Worm (Caenorhabditis elegans) whole organism, L3 larva: ENCODE results near the gene cld-9.

Experiments used
- ZK546.5 ChIP-seq: sonication (generic microtip); optimal IDR thresholded peaks from 2 replicates; lab custom pipeline; 2017; ENCODE audit warnings: missing biosample characterization, missing genetic modification characterization
- aly-2 ChIP-seq: fragments of 150-350 bp; optimal IDR thresholded peaks from 2 replicates; lab custom pipeline; 2014; ENCODE audit warnings: missing biosample characterization, missing genetic modification characterization
- ama-1 ChIP-seq: fragments of 150-350 bp; optimal IDR thresholded peaks from 2 replicates; lab custom pipeline; 2018
- ceh-16 ChIP-seq: sonication (generic microtip); optimal IDR thresholded peaks from 2 replicates; lab custom pipeline; 2017; ENCODE audit warnings: missing biosample characterization, missing genetic modification characterization
- ceh-28 ChIP-seq: fragments of 150-350 bp; optimal IDR thresholded peaks from 2 replicates; lab custom pipeline; 2014; ENCODE audit warnings: missing biosample characterization, missing genetic modification reagents, missing genetic modification characterization
- daf-12 ChIP-seq: fragments of 150-350 bp; optimal IDR thresholded peaks from 2 replicates; lab custom pipeline; 2014; ENCODE audit warnings: missing biosample characterization, missing genetic modification reagents, missing genetic modification characterization
- egl-27 ChIP-seq: sonication (generic microtip); optimal IDR thresholded peaks from 4 replicates; lab custom pipeline; 2017; ENCODE audit warnings: missing biosample characterization, missing genetic modification reagents, missing genetic modification characterization
- egl-5 ChIP-seq: fragments of 150-350 bp; optimal IDR thresholded peaks from 2 replicates; lab custom pipeline; 2017; ENCODE audit warnings: missing biosample characterization, missing genetic modification reagents, missing genetic modification characterization, inconsistent platforms
- elt-2 ChIP-seq: sonication (generic microtip); optimal IDR thresholded peaks from 2 replicates; lab custom pipeline; 2016; ENCODE audit warnings: missing genetic modification reagents, mild to moderate bottlenecking, missing genetic modification characterization, missing compliant biosample characterization
- elt-3 ChIP-seq, 3 experiments: fragments of 150-350 bp in 1 of 3; sonication (generic microtip) in 2 of 3; optimal IDR thresholded peaks; 2 replicates in 2 of 3; 4 replicates in 1 of 3; lab custom pipeline; 2014 to 2017; ENCODE audit warnings: missing biosample characterization in 3 of 3, missing genetic modification characterization in 3 of 3
- eor-1 ChIP-seq, 2 experiments: fragments of 150-350 bp; optimal IDR thresholded peaks; 2 replicates each; lab custom pipeline; 2014 to 2018; ENCODE audit warnings: missing biosample characterization in 2 of 2, missing genetic modification characterization in 2 of 2
- fkh-10 ChIP-seq: sonication (generic microtip); optimal IDR thresholded peaks from 2 replicates; lab custom pipeline; 2017; ENCODE audit warnings: missing biosample characterization, missing genetic modification reagents, missing genetic modification characterization
- fkh-2 ChIP-seq: fragments of 150-350 bp; optimal IDR thresholded peaks from 2 replicates; lab custom pipeline; 2014; ENCODE audit warnings: missing biosample characterization, missing genetic modification reagents, missing genetic modification characterization
- hmg-11 ChIP-seq: sonication (generic microtip); optimal IDR thresholded peaks from 2 replicates; lab custom pipeline; 2016; ENCODE audit warnings: missing genetic modification characterization, missing compliant biosample characterization
- jun-1 ChIP-seq: fragments of 150-350 bp; optimal IDR thresholded peaks from 2 replicates; lab custom pipeline; 2014; ENCODE audit warnings: missing biosample characterization, missing genetic modification reagents, missing genetic modification characterization
- lin-15B ChIP-seq: fragments of 150-350 bp; optimal IDR thresholded peaks from 2 replicates; lab custom pipeline; 2014; ENCODE audit warnings: missing biosample characterization, missing genetic modification characterization
- lin-39 ChIP-seq: fragments of 150-350 bp; optimal IDR thresholded peaks from 2 replicates; lab custom pipeline; 2018; ENCODE audit warnings: missing biosample characterization, missing genetic modification reagents, missing genetic modification characterization
- lsy-12 ChIP-seq: sonication (generic microtip); optimal IDR thresholded peaks from 2 replicates; lab custom pipeline; 2016; ENCODE audit warnings: mild to moderate bottlenecking, missing genetic modification characterization, missing compliant biosample characterization
- mdl-1 ChIP-seq: fragments of 150-350 bp; optimal IDR thresholded peaks from 2 replicates; lab custom pipeline; 2014; ENCODE audit warnings: missing biosample characterization, missing genetic modification characterization
- mml-1 ChIP-seq: fragments of 150-350 bp; sonication (generic microtip); optimal IDR thresholded peaks from 3 replicates; lab custom pipeline; 2014; ENCODE audit warnings: missing biosample characterization, missing genetic modification characterization
- nfya-1 ChIP-seq: sonication (generic microtip); optimal IDR thresholded peaks from 2 replicates; lab custom pipeline; 2017; ENCODE audit warnings: missing genetic modification characterization, mild to moderate bottlenecking, missing compliant biosample characterization, antibody characterized with exemption, moderate library complexity; ENCODE audit not compliant: insufficient read depth
- nhr-11 ChIP-seq: fragments of 150-350 bp; optimal IDR thresholded peaks from 2 replicates; lab custom pipeline; 2014; ENCODE audit warnings: missing biosample characterization, missing genetic modification characterization
- nhr-23 ChIP-seq: fragments of 150-350 bp; optimal IDR thresholded peaks from 2 replicates; lab custom pipeline; 2014; ENCODE audit warnings: missing biosample characterization, missing genetic modification reagents, missing genetic modification characterization
- nhr-237 ChIP-seq: fragments of 150-350 bp; optimal IDR thresholded peaks from 2 replicates; lab custom pipeline; 2014; ENCODE audit warnings: missing biosample characterization, missing genetic modification characterization
- nhr-25 ChIP-seq: sonication (generic microtip); optimal IDR thresholded peaks from 2 replicates; lab custom pipeline; 2017; ENCODE audit warnings: missing biosample characterization, missing genetic modification characterization
- nhr-28 ChIP-seq: fragments of 150-350 bp; optimal IDR thresholded peaks from 2 replicates; lab custom pipeline; 2014; ENCODE audit warnings: missing biosample characterization, missing genetic modification characterization
- nhr-43 ChIP-seq: sonication (generic microtip); optimal IDR thresholded peaks from 2 replicates; lab custom pipeline; 2016; ENCODE audit warnings: mild to moderate bottlenecking, missing genetic modification characterization, missing compliant biosample characterization; ENCODE audit not compliant: poor library complexity, severe bottlenecking
- nhr-76 ChIP-seq: fragments of 150-350 bp; sonication (generic microtip); optimal IDR thresholded peaks from 5 replicates; lab custom pipeline; 2014; ENCODE audit warnings: missing biosample characterization, missing genetic modification characterization
- nhr-77 ChIP-seq: fragments of 150-350 bp; optimal IDR thresholded peaks from 2 replicates; lab custom pipeline; 2014; ENCODE audit warnings: missing biosample characterization, missing genetic modification characterization
- pha-4 ChIP-seq: fragments of 150-350 bp; optimal IDR thresholded peaks from 2 replicates; lab custom pipeline; 2014; ENCODE audit warnings: missing biosample characterization, missing genetic modification reagents, missing genetic modification characterization
- pqm-1 ChIP-seq: fragments of 150-350 bp; optimal IDR thresholded peaks from 2 replicates; lab custom pipeline; 2017; ENCODE audit warnings: missing biosample characterization, missing genetic modification characterization, inconsistent platforms
- sea-2 ChIP-seq: fragments of 150-350 bp; sonication (generic microtip); optimal IDR thresholded peaks from 4 replicates; lab custom pipeline; 2014; ENCODE audit warnings: missing biosample characterization, missing genetic modification reagents, missing genetic modification characterization
- skn-1 ChIP-seq: fragments of 150-350 bp; optimal IDR thresholded peaks from 2 replicates; lab custom pipeline; 2014; ENCODE audit warnings: missing biosample characterization, missing genetic modification characterization
- snpc-4 ChIP-seq: fragments of 150-350 bp; optimal IDR thresholded peaks from 2 replicates; lab custom pipeline; 2014; ENCODE audit warnings: missing biosample characterization, missing genetic modification characterization
- tbx-2 ChIP-seq: sonication (generic microtip); optimal IDR thresholded peaks from 2 replicates; lab custom pipeline; 2016; ENCODE audit warnings: mild to moderate bottlenecking, missing genetic modification characterization, missing compliant biosample characterization
- unc-62 ChIP-seq: fragments of 150-350 bp; sonication (generic microtip); optimal IDR thresholded peaks from 4 replicates; lab custom pipeline; 2014; ENCODE audit warnings: missing biosample characterization, missing genetic modification reagents, missing genetic modification characterization
- ztf-11 ChIP-seq: fragments of 150-350 bp; optimal IDR thresholded peaks from 2 replicates; lab custom pipeline; 2014; ENCODE audit warnings: missing biosample characterization, missing genetic modification characterization

Gene cld-9

ce11 chrV:13789362-13789761 is 37.7 kb upstream of the cld-9 start (continued):
- TF ChIP-seq ZK546.5 (tag; lab: Kevin White, UChicago) = no peak
- TF ChIP-seq sea-2 = no peak
- TF ChIP-seq fkh-2 (tag; lab: Kevin White, UChicago) = peak; percentile 1
- TF ChIP-seq nhr-76 (tag; lab: Kevin White, UChicago) = no peak
- no peak for TF ChIP-seq ztf-11 (tag; lab: Kevin White, UChicago)
- no peak for TF ChIP-seq mml-1 (tag; lab: Kevin White, UChicago)
- TF ChIP-seq tbx-2 (tag; lab: Kevin White, UChicago) = peak; percentile 6
- TF ChIP-seq lsy-12 (tag; lab: Kevin White, UChicago) = peak; percentile 81
- peak; percentile 80 for TF ChIP-seq egl-5 (tag; lab: Kevin White, UChicago)
- TF ChIP-seq ama-1 (lab: Kevin White, UChicago) = peak; percentile 76
- peak; percentile 87 for TF ChIP-seq elt-2
- TF ChIP-seq jun-1 (tag; lab: Kevin White, UChicago) = peak; percentile 90
- TF ChIP-seq fkh-10 (GFP tag; lab: Kevin White, UChicago) = peak; percentile 25
- TF ChIP-seq unc-62 = peak; percentile 60
- TF ChIP-seq mdl-1 (tag; lab: Kevin White, UChicago) = peak; percentile 44
- peak; percentile 95 for TF ChIP-seq nfya-1 (tag; lab: Kevin White, UChicago)
- peak; percentile 91 for TF ChIP-seq nhr-11 (tag; lab: Kevin White, UChicago)
- peak; percentile 29 for TF ChIP-seq skn-1 (tag; lab: Kevin White, UChicago)
- peak; percentile 99 for TF ChIP-seq pha-4 (tag; lab: Kevin White, UChicago)
- TF ChIP-seq, all 47 proteins: peak for 26

ce11 chrV:13787948-13788681 is 36.4 kb upstream of the cld-9 start:
- TF ChIP-seq elt-3 (tag; optimal IDR thresholded peaks at IDR 0.05; lab: Kevin White, UChicago) = no peak
- TF ChIP-seq aly-2 (tag; lab: Kevin White, UChicago) = no peak
- TF ChIP-seq nhr-28 (tag; lab: Kevin White, UChicago) = no peak
- no peak for TF ChIP-seq eor-1 (tag; optimal IDR thresholded peaks at IDR 0.05; lab: Kevin White, UChicago)
- no peak for TF ChIP-seq daf-12
- peak; percentile 48 for TF ChIP-seq pha-4 (tag; lab: Kevin White, UChicago)
- TF ChIP-seq jun-1 (tag; lab: Kevin White, UChicago) = no peak
- no peak for TF ChIP-seq lin-15B (tag; lab: Kevin White, UChicago)
- no peak for TF ChIP-seq ama-1 (lab: Kevin White, UChicago)
- peak; percentile 69 for TF ChIP-seq nhr-25 (tag; lab: Kevin White, UChicago)
- TF ChIP-seq lin-39 (tag; lab: Kevin White, UChicago) = no peak
- no peak for TF ChIP-seq nhr-77 (tag; lab: Kevin White, UChicago)
- TF ChIP-seq ceh-16 (tag; lab: Kevin White, UChicago) = no peak
- peak; percentile 7 for TF ChIP-seq nfya-1 (tag; lab: Kevin White, UChicago)
- peak; percentile 62 for TF ChIP-seq elt-2
- no peak for TF ChIP-seq nhr-237 (tag; lab: Kevin White, UChicago)
- peak; percentile 42 for TF ChIP-seq nhr-23 (tag; lab: Kevin White, UChicago)
- peak; percentile 56 for TF ChIP-seq pqm-1
- TF ChIP-seq lsy-12 (tag; lab: Kevin White, UChicago) = no peak
- TF ChIP-seq nhr-43 (tag; lab: Kevin White, UChicago) = peak; percentile 66

- peak; percentile 66 for TF ChIP-seq jun-1 (tag; lab: Kevin White, UChicago)
- peak; percentile 91 for TF ChIP-seq nhr-23 (tag; lab: Kevin White, UChicago)
- TF ChIP-seq nfya-1 (tag; lab: Kevin White, UChicago) = peak; percentile 45
- TF ChIP-seq ama-1 (lab: Kevin White, UChicago) = peak; percentile 29
- TF ChIP-seq nhr-25 (tag; lab: Kevin White, UChicago) = no peak
- TF ChIP-seq ceh-28 (tag; lab: Kevin White, UChicago) = peak; percentile 30
- peak; percentile 3 for TF ChIP-seq hmg-11 (tag; lab: Kevin White, UChicago)
- no peak for TF ChIP-seq snpc-4 (tag; lab: Kevin White, UChicago)
- peak; percentile 3 for TF ChIP-seq lin-15B (tag; lab: Kevin White, UChicago)
- TF ChIP-seq lsy-12 (tag; lab: Kevin White, UChicago) = peak; percentile 36
- no peak for TF ChIP-seq ceh-16 (tag; lab: Kevin White, UChicago)
- peak; percentile 88 for TF ChIP-seq pha-4 (tag; lab: Kevin White, UChicago)
- no peak for TF ChIP-seq nhr-11 (tag; lab: Kevin White, UChicago)
- no peak for TF ChIP-seq egl-27
- TF ChIP-seq lin-39 (tag; lab: Kevin White, UChicago) = peak; percentile 48
- TF ChIP-seq elt-2 = peak; percentile 69
- TF ChIP-seq pqm-1 = peak; percentile 46
- TF ChIP-seq, all 47 proteins: peak for 12
Observed at ce11 chrV:13787225-13787898, 35.7 kb upstream of the cld-9 start, which contains the start of the genes F53C11.4 and F53C11.5. Gene F53C11.4 (minus strand): TSS chrV:13787352. Gene F53C11.5 (plus strand): TSS chrV:13787549.
